Worm (Caenorhabditis elegans) whole organism, L2 larva: ENCODE measurements around the gene ZK1037.6.

ENCODE experiments used
- C34F6.9 ChIP-seq: fragments of 150-350 bp; optimal IDR thresholded peaks from 2 replicates; lab custom pipeline; 2014; ENCODE audit warnings: missing biosample characterization, missing genetic modification characterization
- F13H6.1 ChIP-seq: sonication (generic microtip); optimal IDR thresholded peaks from 2 replicates; lab custom pipeline; 2016; ENCODE audit warnings: missing genetic modification characterization, missing compliant biosample characterization
- R02D3.7 ChIP-seq: fragments of 150-350 bp; optimal IDR thresholded peaks from 2 replicates; lab custom pipeline; 2014; ENCODE audit warnings: missing biosample characterization, missing genetic modification characterization
- Y55F3AM.14 ChIP-seq: fragments of 200-800 bp; sonication (Bioruptor generic); optimal IDR thresholded peaks from 2 replicates; lab custom pipeline; 2018; ENCODE audit warnings: mild to moderate bottlenecking, missing genetic modification characterization, missing compliant biosample characterization
- ZK546.5 ChIP-seq: sonication (generic microtip); optimal IDR thresholded peaks from 2 replicates; lab custom pipeline; 2017; ENCODE audit warnings: missing biosample characterization, missing genetic modification characterization
- alr-1 ChIP-seq: fragments of 150-350 bp; optimal IDR thresholded peaks from 2 replicates; lab custom pipeline; 2014; ENCODE audit warnings: missing biosample characterization, missing genetic modification characterization
- aly-2 ChIP-seq: fragments of 150-350 bp; optimal IDR thresholded peaks from 2 replicates; lab custom pipeline; 2014; ENCODE audit warnings: missing biosample characterization, missing genetic modification characterization
- ama-1 ChIP-seq: fragments of 150-350 bp; optimal IDR thresholded peaks from 2 replicates; lab custom pipeline; 2018; ENCODE audit warnings: inconsistent platforms
- blmp-1 ChIP-seq: sonication (generic microtip); optimal IDR thresholded peaks from 2 replicates; lab custom pipeline; 2017; ENCODE audit warnings: missing genetic modification characterization, mild to moderate bottlenecking, missing compliant biosample characterization, antibody characterized with exemption, moderate library complexity; ENCODE audit not compliant: insufficient read depth
- ceh-16 ChIP-seq: fragments of 150-350 bp; optimal IDR thresholded peaks from 2 replicates; lab custom pipeline; 2014; ENCODE audit warnings: missing biosample characterization, missing genetic modification characterization
- crh-2 ChIP-seq: sonication (generic microtip); optimal IDR thresholded peaks from 2 replicates; lab custom pipeline; 2017; ENCODE audit warnings: missing biosample characterization, missing genetic modification characterization
- dmd-4 ChIP-seq: sonication (generic microtip); optimal IDR thresholded peaks from 2 replicates; lab custom pipeline; 2017; ENCODE audit warnings: missing biosample characterization, missing genetic modification characterization
- elt-1 ChIP-seq: fragments of 150-350 bp; optimal IDR thresholded peaks from 2 replicates; lab custom pipeline; 2014; ENCODE audit warnings: missing biosample characterization, missing genetic modification characterization
- fos-1 ChIP-seq: fragments of 150-350 bp; optimal IDR thresholded peaks from 2 replicates; lab custom pipeline; 2014; ENCODE audit warnings: missing biosample characterization, missing genetic modification characterization
- gmeb-1 ChIP-seq: fragments of 150-350 bp; optimal IDR thresholded peaks from 2 replicates; lab custom pipeline; 2014; ENCODE audit warnings: missing biosample characterization, missing genetic modification characterization
- lin-11 ChIP-seq: fragments of 150-350 bp; sonication (generic microtip); optimal IDR thresholded peaks from 2 replicates; lab custom pipeline; 2014; ENCODE audit warnings: missing biosample characterization, missing genetic modification characterization, inconsistent platforms, mixed read lengths
- lin-13 ChIP-seq: fragments of 150-350 bp; optimal IDR thresholded peaks from 2 replicates; lab custom pipeline; 2014; ENCODE audit warnings: missing biosample characterization, missing genetic modification reagents, missing genetic modification characterization
- lin-39 ChIP-seq: fragments of 150-350 bp; optimal IDR thresholded peaks from 2 replicates; lab custom pipeline; 2014; ENCODE audit warnings: missing biosample characterization, missing genetic modification reagents, missing genetic modification characterization
- mab-5 ChIP-seq: fragments of 150-350 bp; optimal IDR thresholded peaks from 2 replicates; lab custom pipeline; 2014; ENCODE audit warnings: missing biosample characterization, missing genetic modification characterization
- mbf-1 ChIP-seq: sonication (generic microtip); optimal IDR thresholded peaks from 2 replicates; lab custom pipeline; 2017; ENCODE audit warnings: missing biosample characterization, missing genetic modification characterization
- nhr-12 ChIP-seq: fragments of 150-350 bp; optimal IDR thresholded peaks from 2 replicates; lab custom pipeline; 2014; ENCODE audit warnings: missing biosample characterization, missing genetic modification characterization
- nhr-129 ChIP-seq: fragments of 150-350 bp; optimal IDR thresholded peaks from 2 replicates; lab custom pipeline; 2014; ENCODE audit warnings: missing biosample characterization, missing genetic modification characterization
- nhr-21 ChIP-seq: fragments of 150-350 bp; optimal IDR thresholded peaks from 2 replicates; lab custom pipeline; 2014; ENCODE audit warnings: missing biosample characterization, missing genetic modification characterization
- nhr-23 ChIP-seq: fragments of 150-350 bp; optimal IDR thresholded peaks from 2 replicates; lab custom pipeline; 2014; ENCODE audit warnings: missing biosample characterization, missing genetic modification reagents, missing genetic modification characterization
- nhr-237 ChIP-seq: fragments of 150-350 bp; optimal IDR thresholded peaks from 2 replicates; lab custom pipeline; 2014; ENCODE audit warnings: missing biosample characterization, missing genetic modification characterization
- nhr-6 ChIP-seq: fragments of 150-350 bp; optimal IDR thresholded peaks from 2 replicates; lab custom pipeline; 2014; ENCODE audit warnings: missing biosample characterization, missing genetic modification characterization
- nhr-77 ChIP-seq: fragments of 150-350 bp; optimal IDR thresholded peaks from 2 replicates; lab custom pipeline; 2014; ENCODE audit warnings: missing biosample characterization, missing genetic modification characterization
- peb-1 ChIP-seq: fragments of 150-350 bp; optimal IDR thresholded peaks from 2 replicates; lab custom pipeline; 2014; ENCODE audit warnings: missing biosample characterization, missing genetic modification characterization
- sem-4 ChIP-seq: fragments of 150-350 bp; optimal IDR thresholded peaks from 2 replicates; lab custom pipeline; 2014; ENCODE audit warnings: missing biosample characterization, missing genetic modification reagents, missing genetic modification characterization
- skn-1 ChIP-seq: sonication (generic microtip); optimal IDR thresholded peaks from 2 replicates; lab custom pipeline; 2017; ENCODE audit warnings: missing biosample characterization, missing genetic modification characterization
- sma-9 ChIP-seq, 2 experiments: fragments of 150-350 bp in 1 of 2; sonication (generic microtip) in 1 of 2; optimal IDR thresholded peaks; 2 replicates each; lab custom pipeline; 2014 to 2016; ENCODE audit warnings: missing genetic modification characterization in 2 of 2, mild to moderate bottlenecking in 1 of 2, missing biosample characterization in 1 of 2, missing compliant biosample characterization in 1 of 2, missing genetic modification reagents in 1 of 2, moderate library complexity in 1 of 2
- snpc-4 ChIP-seq: fragments of 150-350 bp; optimal IDR thresholded peaks from 2 replicates; lab custom pipeline; 2014; ENCODE audit warnings: missing biosample characterization, missing genetic modification characterization
- unc-39 ChIP-seq: fragments of 150-350 bp; optimal IDR thresholded peaks from 2 replicates; lab custom pipeline; 2014; ENCODE audit warnings: missing biosample characterization, missing genetic modification characterization
- unc-55 ChIP-seq: fragments of 150-350 bp; sonication (generic microtip); optimal IDR thresholded peaks from 3 replicates; lab custom pipeline; 2014; ENCODE audit warnings: missing biosample characterization, missing genetic modification reagents, missing genetic modification characterization
- ztf-1 ChIP-seq: fragments of 200-800 bp; sonication (Bioruptor generic); conservative IDR thresholded peaks from 2 replicates; pipeline ENCODE4 v1.3.6; 2022; ENCODE audit warnings: missing genetic modification characterization, missing compliant biosample characterization
- ztf-11 ChIP-seq: sonication (generic microtip); optimal IDR thresholded peaks from 2 replicates; lab custom pipeline; 2017; ENCODE audit warnings: missing biosample characterization, missing genetic modification characterization

The ZK1037.6 gene

ce11 chrV:15327745-15328447, at the start of gene ZK1037.6:
TSS of gene ZK1037.6 (minus strand) at chrV:15327795.
- TF ChIP-seq fos-1 (tag; lab: Kevin White, UChicago), result peak; percentile 72
- no peak for TF ChIP-seq gmeb-1 (tag; lab: Kevin White, UChicago)
- TF ChIP-seq snpc-4 (tag; lab: Kevin White, UChicago), result no peak
- no peak for TF ChIP-seq alr-1 (tag; lab: Kevin White, UChicago)
- no peak for TF ChIP-seq sma-9 (GFP tag; optimal IDR thresholded peaks at IDR 0.05; lab: Kevin White, UChicago)
- TF ChIP-seq sma-9 (tag; optimal IDR thresholded peaks at IDR 0.05; lab: Kevin White, UChicago), result no peak
- TF ChIP-seq ztf-1, result no peak

ce11 chrV:15376223-15376622, 48.6 kb upstream of the ZK1037.6 start, which contains the start of gene srh-52:
TSS of gene srh-52 (minus strand) at chrV:15376323.
- TF ChIP-seq mbf-1 (no peak), unc-39 (tag; lab: Kevin White, UChicago) (no peak), dmd-4 (tag; lab: Kevin White, UChicago) (no peak), alr-1 (tag; lab: Kevin White, UChicago) (no peak), ZK546.5 (no peak), ceh-16 (tag; lab: Kevin White, UChicago) (no peak), ama-1 (no peak), lin-11 (tag; lab: Kevin White, UChicago) (no peak), skn-1 (tag; lab: Kevin White, UChicago) (no peak), F13H6.1 (tag; lab: Kevin White, UChicago) (no peak), blmp-1 (no peak), mab-5 (no peak), nhr-23 (tag; lab: Kevin White, UChicago) (no peak), elt-1 (tag; lab: Kevin White, UChicago) (no peak), peb-1 (tag; lab: Kevin White, UChicago) (no peak)

ce11 chrV:15369707-15370106, 42.1 kb upstream of the ZK1037.6 start, which contains the start of gene nhr-269:
TSS of gene nhr-269 (minus strand) at chrV:15369807.
- TF ChIP-seq nhr-12 (tag; lab: Kevin White, UChicago) (no peak), unc-55 (no peak), ztf-11 (no peak), ZK546.5 (no peak), Y55F3AM.14 (GFP tag; lab: Kevin White, UChicago) (no peak), sem-4 (no peak), mab-5 (no peak), C34F6.9 (tag; lab: Kevin White, UChicago) (no peak), elt-1 (tag; lab: Kevin White, UChicago) (no peak), blmp-1 (no peak), lin-39 (tag; lab: Kevin White, UChicago) (no peak), ceh-16 (tag; lab: Kevin White, UChicago) (no peak), lin-13 (no peak), R02D3.7 (tag; lab: Kevin White, UChicago) (no peak), crh-2 (no peak), nhr-77 (tag; lab: Kevin White, UChicago) (no peak), F13H6.1 (tag; lab: Kevin White, UChicago) (no peak), fos-1 (tag; lab: Kevin White, UChicago) (no peak), nhr-6 (tag; lab: Kevin White, UChicago) (no peak)
- TF ChIP-seq, all 48 proteins: peak for 0

- TF ChIP-seq blmp-1, result no peak
- TF ChIP-seq lin-11 (tag; lab: Kevin White, UChicago), result no peak
- no peak for TF ChIP-seq lin-13
- TF ChIP-seq C34F6.9 (tag; lab: Kevin White, UChicago), result no peak
- TF ChIP-seq aly-2 (tag; lab: Kevin White, UChicago), result no peak
- no peak for TF ChIP-seq crh-2
- no peak for TF ChIP-seq nhr-21
- no peak for TF ChIP-seq elt-1 (tag; lab: Kevin White, UChicago)
- no peak for TF ChIP-seq nhr-77 (tag; lab: Kevin White, UChicago)
- no peak for TF ChIP-seq nhr-237 (tag; lab: Kevin White, UChicago)
- TF ChIP-seq nhr-129, result no peak
- TF ChIP-seq F13H6.1 (tag; lab: Kevin White, UChicago), result no peak
- TF ChIP-seq, all 48 proteins: peak for 0
These were observed 40.2 kb upstream of the ZK1037.6 start for ce11 chrV:15367770-15368169.
